Fruit fly (Drosophila melanogaster) whole organism, embryonic: ENCODE measurements around the gene PGAP2.

Experiments
- CG10209 ChIP-seq: fragments of 200-800 bp; sonication (Bioruptor generic); optimal IDR thresholded peaks from 3 replicates; lab custom pipeline; 2017; ENCODE audit warnings: missing biosample characterization, mild to moderate bottlenecking, missing genetic modification characterization, missing genetic modification reagents
- CG10267 ChIP-seq: fragments of 200-800 bp; sonication (Bioruptor generic); optimal IDR thresholded peaks from 2 replicates; lab custom pipeline; 2018; ENCODE audit warnings: missing biosample characterization, mild to moderate bottlenecking, missing genetic modification characterization, moderate library complexity
- CG10462 ChIP-seq: fragments of 200-800 bp; sonication (Bioruptor generic); optimal IDR thresholded peaks from 2 replicates; lab custom pipeline; 2016; ENCODE audit warnings: missing biosample characterization, missing genetic modification characterization
- CG12391 ChIP-seq: fragments of 200-800 bp; sonication (Bioruptor generic); optimal IDR thresholded peaks from 3 replicates; lab custom pipeline; 2018; ENCODE audit warnings: missing biosample characterization, mild to moderate bottlenecking, missing genetic modification characterization, moderate library complexity
- CG14441 ChIP-seq: fragments of 200-800 bp; sonication (Bioruptor generic); IDR thresholded peaks from 2 replicates; pipeline ENCODE4 v1.3.6; 2022; ENCODE audit warnings: missing biosample characterization, missing genetic modification characterization
- CG14710 ChIP-seq: fragments of 200-800 bp; sonication (Bioruptor generic); optimal IDR thresholded peaks from 3 replicates; lab custom pipeline; 2019; ENCODE audit warnings: missing biosample characterization, mild to moderate bottlenecking, missing genetic modification characterization, moderate library complexity
- CG15514 ChIP-seq: fragments of 200-800 bp; sonication (Bioruptor generic); optimal IDR thresholded peaks from 3 replicates; lab custom pipeline; 2017; ENCODE audit warnings: missing biosample characterization, missing genetic modification characterization, mild to moderate bottlenecking, moderate library complexity, missing genetic modification reagents
- CG15696 ChIP-seq: fragments of 200-800 bp; sonication (Bioruptor generic); optimal IDR thresholded peaks from 2 replicates; lab custom pipeline; 2019; ENCODE audit warnings: missing biosample characterization, mild to moderate bottlenecking, missing genetic modification characterization, moderate library complexity
- CG16813 ChIP-seq: fragments of 200-800 bp; sonication (Bioruptor generic); IDR thresholded peaks from 3 replicates; pipeline ENCODE4 v1.3.6; 2022; ENCODE audit warnings: missing biosample characterization, missing genetic modification characterization; ENCODE audit not compliant: partially characterized antibody
- CG16815 ChIP-seq: fragments of 200-800 bp; sonication (Bioruptor generic); optimal IDR thresholded peaks from 3 replicates; lab custom pipeline; 2017; ENCODE audit warnings: missing biosample characterization, mild to moderate bottlenecking, missing genetic modification characterization
- CG17385 ChIP-seq: fragments of 200-800 bp; sonication (Bioruptor generic); optimal IDR thresholded peaks from 3 replicates; lab custom pipeline; 2018; ENCODE audit warnings: missing biosample characterization, mild to moderate bottlenecking, missing genetic modification characterization
- CG18476 ChIP-seq: fragments of 200-800 bp; sonication (Bioruptor generic); optimal IDR thresholded peaks from 2 replicates; lab custom pipeline; 2016; ENCODE audit warnings: missing biosample characterization, mild to moderate bottlenecking, missing genetic modification characterization
- CG18599 ChIP-seq: fragments of 200-800 bp; sonication (Bioruptor generic); optimal IDR thresholded peaks from 3 replicates; lab custom pipeline; 2017; ENCODE audit warnings: missing biosample characterization, missing genetic modification characterization, mild to moderate bottlenecking, moderate library complexity, missing genetic modification reagents
- CG2120 ChIP-seq: fragments of 200-800 bp; sonication (Bioruptor generic); optimal IDR thresholded peaks from 3 replicates; lab custom pipeline; 2016; ENCODE audit warnings: missing biosample characterization, missing genetic modification characterization
- CG2678 ChIP-seq: fragments of 200-800 bp; sonication (Bioruptor generic); optimal IDR thresholded peaks from 3 replicates; lab custom pipeline; 2019; ENCODE audit warnings: missing biosample characterization, mild to moderate bottlenecking, missing genetic modification characterization, moderate library complexity
- CG31441 ChIP-seq: fragments of 200-800 bp; sonication (Bioruptor generic); IDR thresholded peaks from 2 replicates; pipeline ENCODE4 v1.3.6; 2022; ENCODE audit warnings: missing biosample characterization, missing genetic modification characterization
- CG3995 ChIP-seq: fragments of 200-800 bp; sonication (Bioruptor generic); optimal IDR thresholded peaks from 3 replicates; lab custom pipeline; 2016; ENCODE audit warnings: missing biosample characterization, missing genetic modification characterization
- CG6683 ChIP-seq: fragments of 200-800 bp; sonication (Bioruptor generic); optimal IDR thresholded peaks from 2 replicates; lab custom pipeline; 2017; ENCODE audit warnings: missing biosample characterization, mild to moderate bottlenecking, missing genetic modification characterization, missing genetic modification reagents
- CG8944 ChIP-seq: fragments of 200-800 bp; sonication (Bioruptor generic); optimal IDR thresholded peaks from 3 replicates; lab custom pipeline; 2016; ENCODE audit warnings: missing biosample characterization, missing genetic modification characterization
- CG9215 ChIP-seq: fragments of 200-800 bp; sonication (Bioruptor generic); IDR thresholded peaks from 2 replicates; pipeline ENCODE4 v1.3.6; 2022; ENCODE audit warnings: missing biosample characterization, missing genetic modification characterization
- CG9817 ChIP-seq: fragments of 200-800 bp; sonication (Bioruptor generic); optimal IDR thresholded peaks from 2 replicates; lab custom pipeline; 2018; ENCODE audit warnings: missing biosample characterization, mild to moderate bottlenecking, missing genetic modification characterization, moderate library complexity
- Dbx ChIP-seq: fragments of 200-800 bp; sonication (Bioruptor generic); IDR thresholded peaks from 3 replicates; pipeline ENCODE4 v1.3.6; 2022; ENCODE audit warnings: missing biosample characterization, missing genetic modification characterization
- Dip2 ChIP-seq: fragments of 200-800 bp; sonication (Bioruptor generic); IDR thresholded peaks from 2 replicates; pipeline ENCODE4 v1.3.6; 2022; ENCODE audit warnings: missing biosample characterization, missing genetic modification characterization
- Doc3 ChIP-seq: fragments of 200-800 bp; sonication (Bioruptor generic); IDR thresholded peaks from 3 replicates; pipeline ENCODE4 v1.3.6; 2022; ENCODE audit warnings: missing biosample characterization, missing genetic modification characterization; ENCODE audit not compliant: partially characterized antibody
- Drgx ChIP-seq: fragments of 200-800 bp; sonication (Bioruptor generic); IDR thresholded peaks from 2 replicates; pipeline ENCODE4 v1.3.6; 2022; ENCODE audit warnings: missing biosample characterization, missing genetic modification characterization
- ERR ChIP-seq: fragments of 200-800 bp; sonication (Bioruptor generic); optimal IDR thresholded peaks from 2 replicates; lab custom pipeline; 2016; ENCODE audit warnings: missing biosample characterization, missing genetic modification characterization
- Ets97D ChIP-seq: fragments of 200-800 bp; sonication (Bioruptor generic); optimal IDR thresholded peaks from 3 replicates; lab custom pipeline; 2016; ENCODE audit warnings: missing biosample characterization, missing genetic modification characterization
- HmgD ChIP-seq: fragments of 200-800 bp; sonication (Bioruptor generic); optimal IDR thresholded peaks from 3 replicates; lab custom pipeline; 2016; ENCODE audit warnings: missing biosample characterization, missing genetic modification characterization
- Hmr ChIP-seq: fragments of 200-800 bp; sonication (Bioruptor generic); optimal IDR thresholded peaks from 3 replicates; lab custom pipeline; 2017; ENCODE audit warnings: mild to moderate bottlenecking, missing biosample characterization, missing genetic modification reagents, missing genetic modification characterization
- Rfx ChIP-seq: fragments of 200-800 bp; sonication (Bioruptor generic); IDR thresholded peaks from 2 replicates; pipeline ENCODE4 v1.3.6; 2022; ENCODE audit warnings: missing biosample characterization, missing genetic modification characterization
- Xrp1 ChIP-seq: fragments of 200-800 bp; sonication (Bioruptor generic); IDR thresholded peaks from 2 replicates; pipeline ENCODE4 v1.3.6; 2022; ENCODE audit warnings: missing biosample characterization, missing genetic modification characterization
- YL-1 ChIP-seq: fragments of 200-800 bp; sonication (Bioruptor generic); optimal IDR thresholded peaks from 3 replicates; lab custom pipeline; 2017; ENCODE audit warnings: missing biosample characterization, mild to moderate bottlenecking, missing genetic modification characterization
- al ChIP-seq: fragments of 200-800 bp; sonication (Bioruptor generic); IDR thresholded peaks from 2 replicates; pipeline ENCODE4 v1.3.6; 2022; ENCODE audit warnings: missing biosample characterization, missing genetic modification characterization
- bbx ChIP-seq: fragments of 200-800 bp; sonication (Bioruptor generic); IDR thresholded peaks from 2 replicates; pipeline ENCODE4 v1.3.6; 2022; ENCODE audit warnings: missing biosample characterization, missing genetic modification characterization; ENCODE audit not compliant: partially characterized antibody
- caup ChIP-seq: fragments of 200-800 bp; sonication (Bioruptor generic); optimal IDR thresholded peaks from 3 replicates; lab custom pipeline; 2017; ENCODE audit warnings: missing biosample characterization, mild to moderate bottlenecking, missing genetic modification characterization, moderate library complexity; ENCODE audit not compliant: severe bottlenecking
- dpn ChIP-seq, 2 experiments: fragments of 200-800 bp; sonication (Bioruptor generic); optimal IDR thresholded peaks; 3 replicates each; lab custom pipeline; 2016; ENCODE audit warnings: missing biosample characterization in 2 of 2, missing genetic modification characterization in 2 of 2
- eve ChIP-seq, 2 experiments: fragments of >200 bp; optimal IDR thresholded peaks; 2 replicates each; lab custom pipeline; 2017; ENCODE audit warnings: missing biosample characterization in 2 of 2, missing genetic modification characterization in 2 of 2
- fu2 ChIP-seq: fragments of 200-800 bp; sonication (Bioruptor generic); optimal IDR thresholded peaks from 2 replicates; lab custom pipeline; 2016; ENCODE audit warnings: missing biosample characterization, missing genetic modification characterization
- gsb ChIP-seq: fragments of 200-800 bp; sonication (Bioruptor generic); IDR thresholded peaks from 2 replicates; pipeline ENCODE4 v1.3.6; 2022; ENCODE audit warnings: missing biosample characterization, missing genetic modification characterization
- kni ChIP-seq: fragments of 200-800 bp; sonication (Bioruptor generic); optimal IDR thresholded peaks from 3 replicates; lab custom pipeline; 2017; ENCODE audit warnings: mild to moderate bottlenecking, missing biosample characterization, missing genetic modification reagents, missing genetic modification characterization
- lab ChIP-seq: fragments of 200-800 bp; sonication (Bioruptor generic); optimal IDR thresholded peaks from 3 replicates; lab custom pipeline; 2017; ENCODE audit warnings: missing biosample characterization, missing genetic modification characterization, mild to moderate bottlenecking, moderate library complexity, missing genetic modification reagents
- nerfin-2 ChIP-seq: fragments of 200-800 bp; sonication (Bioruptor generic); IDR thresholded peaks from 2 replicates; pipeline ENCODE4 v1.3.6; 2022; ENCODE audit warnings: missing biosample characterization, missing genetic modification characterization; ENCODE audit not compliant: partially characterized antibody
- row ChIP-seq: fragments of 200-800 bp; sonication (Bioruptor generic); IDR thresholded peaks from 3 replicates; pipeline ENCODE4 v1.3.6; 2022; ENCODE audit warnings: missing biosample characterization, missing genetic modification characterization
- slbo ChIP-seq: fragments of 200-800 bp; sonication (Bioruptor generic); IDR thresholded peaks from 2 replicates; pipeline ENCODE4 v1.3.6; 2022; ENCODE audit warnings: missing biosample characterization, missing genetic modification characterization
- sr ChIP-seq: fragments of 200-800 bp; sonication (Bioruptor generic); IDR thresholded peaks from 3 replicates; pipeline ENCODE4 v1.3.6; 2022; ENCODE audit warnings: missing biosample characterization, missing genetic modification characterization
- stwl ChIP-seq: fragments of 200-800 bp; sonication (Bioruptor generic); optimal IDR thresholded peaks from 3 replicates; lab custom pipeline; 2018; ENCODE audit warnings: missing biosample characterization, mild to moderate bottlenecking, missing genetic modification characterization, moderate library complexity
- unc-4 ChIP-seq: fragments of 200-800 bp; sonication (Bioruptor generic); IDR thresholded peaks from 2 replicates; pipeline ENCODE4 v1.3.6; 2022; ENCODE audit warnings: missing biosample characterization, missing genetic modification characterization; ENCODE audit not compliant: partially characterized antibody
- zen2 ChIP-seq: fragments of 200-800 bp; sonication (Bioruptor generic); IDR thresholded peaks from 3 replicates; pipeline ENCODE4 v1.3.6; 2022; ENCODE audit warnings: missing biosample characterization, missing genetic modification characterization; ENCODE audit not compliant: partially characterized antibody

PGAP2 gene

dm6 chr2L:784036-784435 is 35.3 kb downstream of the PGAP2 start, which contains the start of gene CG3544:
Gene CG3544, plus strand, starts transcription at chr2L:784336.
- TF ChIP-seq caup (no peak), CG18476 (GFP tag; lab: Kevin White, UChicago) (no peak), CG6683 (GFP tag; lab: Kevin White, UChicago) (no peak), zen2 (GFP tag; lab: Robert Waterston, UW) (no peak), Ets97D (GFP tag; lab: Kevin White, UChicago) (no peak), CG31441 (GFP tag; lab: Robert Waterston, UW) (no peak), Dip2 (GFP tag; lab: Robert Waterston, UW) (no peak), YL-1 (GFP tag; lab: Kevin White, UChicago) (no peak)

- TF ChIP-seq unc-4 (GFP tag; lab: Robert Waterston, UW): no peak
- no peak for TF ChIP-seq gsb (GFP tag; lab: Robert Waterston, UW)
- TF ChIP-seq CG9817 (tag; lab: Kevin White, UChicago): no peak
- TF ChIP-seq stwl (tag; lab: Kevin White, UChicago): no peak
- 0 out of 2 replicates have a peak, but pooled peaks have one; percentile 22 for TF ChIP-seq Rfx (GFP tag; lab: Robert Waterston, UW)
- TF ChIP-seq CG17385 (GFP tag; lab: Kevin White, UChicago): no peak
- no peak for TF ChIP-seq CG12391
- TF ChIP-seq bbx: no peak
- TF ChIP-seq CG8944 (GFP tag; lab: Kevin White, UChicago): no peak
- no peak for TF ChIP-seq HmgD (GFP tag; lab: Kevin White, UChicago)
- TF ChIP-seq CG14710 (tag; lab: Kevin White, UChicago): no peak
- TF ChIP-seq lab (GFP tag; lab: Kevin White, UChicago): peak; percentile 34
- no peak for TF ChIP-seq sr (GFP tag; lab: Robert Waterston, UW)
- peak; percentile 60 for TF ChIP-seq CG18599 (GFP tag; lab: Kevin White, UChicago)
- TF ChIP-seq CG10267 (tag; lab: Kevin White, UChicago): no peak
- TF ChIP-seq CG9215 (GFP tag; lab: Robert Waterston, UW): no peak
- TF ChIP-seq al (GFP tag; lab: Robert Waterston, UW): no peak
- peak; percentile 24 for TF ChIP-seq CG2678
- TF ChIP-seq Doc3 (GFP tag; lab: Robert Waterston, UW): no peak
- 0 out of 3 replicates have a peak, but pooled peaks have one; percentile 21 for TF ChIP-seq Dbx
- peak; percentile 61 for TF ChIP-seq slbo
- TF ChIP-seq Ets97D (GFP tag; lab: Kevin White, UChicago): no peak
- no peak for TF ChIP-seq CG10462 (GFP tag; lab: Kevin White, UChicago)
- TF ChIP-seq ERR (GFP tag; lab: Kevin White, UChicago): no peak
- TF ChIP-seq dpn (GFP tag; optimal IDR thresholded peaks at IDR 0.05; lab: Kevin White, UChicago): no peak
- TF ChIP-seq CG16815: no peak
- TF ChIP-seq CG10209 (GFP tag; lab: Kevin White, UChicago): no peak
- TF ChIP-seq fu2 (GFP tag; lab: Kevin White, UChicago): no peak
- TF ChIP-seq Hmr: peak; percentile 33
- TF ChIP-seq CG2120: peak; percentile 28
- no peak for TF ChIP-seq CG15696
- 0 out of 3 replicates have a peak, but pooled peaks have one; percentile 29 for TF ChIP-seq row (GFP tag; lab: Robert Waterston, UW)
- TF ChIP-seq kni: no peak
- TF ChIP-seq CG3995 (GFP tag; lab: Kevin White, UChicago): no peak
- 0 out of 2 replicates have a peak, but pooled peaks have one; percentile 27 for TF ChIP-seq CG14441 (GFP tag; lab: Robert Waterston, UW)
- no peak for TF ChIP-seq Xrp1 (GFP tag; lab: Robert Waterston, UW)
- no peak for TF ChIP-seq eve (GFP tag; optimal IDR thresholded peaks at IDR 0.05; lab: Kevin White, UChicago)
- no peak for TF ChIP-seq nerfin-2 (GFP tag; lab: Robert Waterston, UW)
- TF ChIP-seq CG16813 (GFP tag; lab: Robert Waterston, UW): no peak
- peak; percentile 12 for TF ChIP-seq CG15514 (GFP tag; lab: Kevin White, UChicago)
- no peak for TF ChIP-seq Drgx
These were observed 38.5 kb downstream of the PGAP2 start for dm6 chr2L:780851-781250.
